Fruit fly (Drosophila melanogaster): ENCODE results near the gene Arr2.

The Arr2 gene

DNA sequence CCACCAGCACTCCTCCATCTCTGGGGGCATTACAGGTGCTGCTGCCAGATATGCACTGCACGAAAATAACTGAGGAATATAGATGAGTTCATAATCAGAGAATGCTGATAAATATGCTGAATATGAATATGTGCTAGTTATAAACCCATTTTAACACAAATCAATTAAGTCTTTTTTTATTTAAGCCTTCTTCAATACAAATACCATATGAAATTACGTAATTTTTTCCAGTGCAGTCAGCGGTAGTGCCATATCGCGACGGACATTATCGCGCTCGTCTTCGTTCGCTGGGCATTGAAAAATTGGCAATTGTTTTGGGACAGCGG lies 8.7 kb upstream of the Arr2 start (continued):
- TF ChIP-seq nerfin-2 (GFP tag; IDR thresholded peaks at IDR 0.05; ENCODE audit: partially characterized antibody) = no peak
- peak; percentile 55; the same call in 1 of the 2 replicates for TF ChIP-seq Xrp1 (GFP tag; IDR thresholded peaks at IDR 0.05)
- TF ChIP-seq Antp (GFP tag; optimal IDR thresholded peaks at IDR 0.05) = no peak
- TF ChIP-seq CG11723 (GFP tag; optimal IDR thresholded peaks at IDR 0.05) = no peak
- TF ChIP-seq ERR (GFP tag; optimal IDR thresholded peaks at IDR 0.05) = no peak
- no peak for TF ChIP-seq HLH3B (GFP tag; IDR thresholded peaks at IDR 0.05)
- TF ChIP-seq CG13624 (GFP tag; optimal IDR thresholded peaks at IDR 0.05) = no peak
- TF ChIP-seq Fer2 (tag; optimal IDR thresholded peaks at IDR 0.05) = no peak
- no peak for TF ChIP-seq Dad (GFP tag; optimal IDR thresholded peaks at IDR 0.05)
- no peak for TF ChIP-seq run (tag; optimal IDR thresholded peaks at IDR 0.05)
- no peak for TF ChIP-seq Dbx (GFP tag; IDR thresholded peaks at IDR 0.05)
- no peak for TF ChIP-seq HmgD (GFP tag; optimal IDR thresholded peaks at IDR 0.05)
- no peak for TF ChIP-seq zfh2 (GFP tag; optimal IDR thresholded peaks at IDR 0.05)
- TF ChIP-seq CG34224 (GFP tag; IDR thresholded peaks at IDR 0.05; ENCODE audit: partially characterized antibody) = no peak
- TF ChIP-seq Rfx (GFP tag; IDR thresholded peaks at IDR 0.05) = peak; percentile 55
- TF ChIP-seq Dll (GFP tag; IDR thresholded peaks at IDR 0.05; ENCODE audit: partially characterized antibody) = no peak
- TF ChIP-seq CG32767 (GFP tag; IDR thresholded peaks at IDR 0.05) = no peak
- peak; percentile 22 for TF ChIP-seq CG7839 (tag; optimal IDR thresholded peaks at IDR 0.05)
- TF ChIP-seq CG31224 (GFP tag; IDR thresholded peaks at IDR 0.05) = no peak
- TF ChIP-seq gce (GFP tag; IDR thresholded peaks at IDR 0.05) = no peak
- TF ChIP-seq CG30020 (tag; optimal IDR thresholded peaks at IDR 0.05) = no peak
- TF ChIP-seq tna (GFP tag; IDR thresholded peaks at IDR 0.05; ENCODE audit: partially characterized antibody) = no peak
- TF ChIP-seq CG1233 (GFP tag; optimal IDR thresholded peaks at IDR 0.05) = no peak
- no peak for TF ChIP-seq grau (tag; optimal IDR thresholded peaks at IDR 0.05)
- TF ChIP-seq croc (GFP tag; conservative IDR thresholded peaks at IDR 0.05) = no peak
- no peak for TF ChIP-seq Atf-2 (GFP tag; optimal IDR thresholded peaks at IDR 0.05)
- no peak for TF ChIP-seq cwo (GFP tag; optimal IDR thresholded peaks at IDR 0.05)
- TF ChIP-seq CG6683 (GFP tag; optimal IDR thresholded peaks at IDR 0.05) = no peak
- no peak for TF ChIP-seq CG7357 (GFP tag; IDR thresholded peaks at IDR 0.05)
- TF ChIP-seq GATAe (GFP tag; conservative IDR thresholded peaks at IDR 0.05) = no peak
- no peak for TF ChIP-seq CG10274 (GFP tag; optimal IDR thresholded peaks at IDR 0.05)
- no peak for TF ChIP-seq inv (GFP tag; IDR thresholded peaks at IDR 0.05; ENCODE audit: partially characterized antibody)
- no peak for TF ChIP-seq Oli (tag; optimal IDR thresholded peaks at IDR 0.05)
- TF ChIP-seq ci (GFP tag; IDR thresholded peaks at IDR 0.05) = no peak
- TF ChIP-seq Ets97D (GFP tag; optimal IDR thresholded peaks at IDR 0.05) = no peak
- TF ChIP-seq Blimp-1 (GFP tag; optimal IDR thresholded peaks at IDR 0.05) = no peak
- no peak for TF ChIP-seq CG16779 (GFP tag; IDR thresholded peaks at IDR 0.05)
- no peak for TF ChIP-seq BtbVII (GFP tag; optimal IDR thresholded peaks at IDR 0.05)
- no peak for TF ChIP-seq CG1832 (GFP tag; optimal IDR thresholded peaks at IDR 0.05)
- TF ChIP-seq Trl (optimal IDR thresholded peaks at IDR 0.05) = no peak
- TF ChIP-seq Trl (GFP tag; optimal IDR thresholded peaks at IDR 0.05) = no peak
- TF ChIP-seq CG2199 (GFP tag; IDR thresholded peaks at IDR 0.05) = no peak
- peak; percentile 26 for TF ChIP-seq gem (tag; optimal IDR thresholded peaks at IDR 0.05)
- no peak for TF ChIP-seq CG1647 (GFP tag; optimal IDR thresholded peaks at IDR 0.05)
- no peak for TF ChIP-seq CG9817 (tag; optimal IDR thresholded peaks at IDR 0.05)
- no peak for TF ChIP-seq CG18764 (GFP tag; optimal IDR thresholded peaks at IDR 0.05)
- no peak for TF ChIP-seq pnt (GFP tag; optimal IDR thresholded peaks at IDR 0.05)
- TF ChIP-seq pita (GFP tag; optimal IDR thresholded peaks at IDR 0.05) = no peak
- no peak for TF ChIP-seq CG16815 (GFP tag; optimal IDR thresholded peaks at IDR 0.05)
- TF ChIP-seq CG32532 (GFP tag; IDR thresholded peaks at IDR 0.05) = peak; percentile 27; the same call in 1 of the 2 replicates
- peak; percentile 27; the same call in 1 of the 2 replicates for TF ChIP-seq Ada2b (GFP tag; IDR thresholded peaks at IDR 0.05)
- TF ChIP-seq CG34422 (GFP tag; IDR thresholded peaks at IDR 0.05) = no peak
- no peak for TF ChIP-seq CG6272 (GFP tag; IDR thresholded peaks at IDR 0.05)

All from whole organism, embryonic.